Worm (Caenorhabditis elegans) whole organism, L2 larva: ENCODE measurements around the gene dpy-17.

Source experiments
- C34F6.9 ChIP-seq: fragments of 150-350 bp; optimal IDR thresholded peaks from 2 replicates; lab custom pipeline; 2014; ENCODE audit warnings: missing biosample characterization, missing genetic modification characterization
- R02D3.7 ChIP-seq: fragments of 150-350 bp; optimal IDR thresholded peaks from 2 replicates; lab custom pipeline; 2014; ENCODE audit warnings: missing biosample characterization, missing genetic modification characterization
- ZK546.5 ChIP-seq: sonication (generic microtip); optimal IDR thresholded peaks from 2 replicates; lab custom pipeline; 2017; ENCODE audit warnings: missing biosample characterization, missing genetic modification characterization
- aly-2 ChIP-seq: fragments of 150-350 bp; optimal IDR thresholded peaks from 2 replicates; lab custom pipeline; 2014; ENCODE audit warnings: missing biosample characterization, missing genetic modification characterization
- ama-1 ChIP-seq: fragments of 150-350 bp; optimal IDR thresholded peaks from 2 replicates; lab custom pipeline; 2018; ENCODE audit warnings: inconsistent platforms
- blmp-1 ChIP-seq: sonication (generic microtip); optimal IDR thresholded peaks from 2 replicates; lab custom pipeline; 2017; ENCODE audit warnings: missing genetic modification characterization, mild to moderate bottlenecking, missing compliant biosample characterization, antibody characterized with exemption, moderate library complexity; ENCODE audit not compliant: insufficient read depth
- ceh-82 ChIP-seq: fragments of 150-350 bp; optimal IDR thresholded peaks from 2 replicates; lab custom pipeline; 2014; ENCODE audit warnings: missing biosample characterization, missing genetic modification characterization
- elt-1 ChIP-seq: fragments of 150-350 bp; optimal IDR thresholded peaks from 2 replicates; lab custom pipeline; 2014; ENCODE audit warnings: missing biosample characterization, missing genetic modification characterization
- elt-3 ChIP-seq: sonication (generic microtip); optimal IDR thresholded peaks from 2 replicates; lab custom pipeline; 2017; ENCODE audit warnings: missing biosample characterization, missing genetic modification characterization
- fos-1 ChIP-seq: fragments of 150-350 bp; optimal IDR thresholded peaks from 2 replicates; lab custom pipeline; 2014; ENCODE audit warnings: missing biosample characterization, missing genetic modification characterization
- gmeb-1 ChIP-seq: fragments of 150-350 bp; optimal IDR thresholded peaks from 2 replicates; lab custom pipeline; 2014; ENCODE audit warnings: missing biosample characterization, missing genetic modification characterization
- lin-11 ChIP-seq: fragments of 150-350 bp; sonication (generic microtip); optimal IDR thresholded peaks from 2 replicates; lab custom pipeline; 2014; ENCODE audit warnings: missing biosample characterization, missing genetic modification characterization, inconsistent platforms, mixed read lengths
- lin-13 ChIP-seq: fragments of 150-350 bp; optimal IDR thresholded peaks from 2 replicates; lab custom pipeline; 2014; ENCODE audit warnings: missing biosample characterization, missing genetic modification reagents, missing genetic modification characterization
- lin-39 ChIP-seq: fragments of 150-350 bp; optimal IDR thresholded peaks from 2 replicates; lab custom pipeline; 2014; ENCODE audit warnings: missing biosample characterization, missing genetic modification reagents, missing genetic modification characterization
- mbf-1 ChIP-seq: sonication (generic microtip); optimal IDR thresholded peaks from 2 replicates; lab custom pipeline; 2017; ENCODE audit warnings: missing biosample characterization, missing genetic modification characterization
- mdl-1 ChIP-seq, 2 experiments: fragments of 150-350 bp in 1 of 2; sonication (generic microtip) in 1 of 2; optimal IDR thresholded peaks; 2 replicates each; lab custom pipeline; 2017; ENCODE audit warnings: missing biosample characterization in 2 of 2, missing genetic modification characterization in 2 of 2
- nhr-12 ChIP-seq: fragments of 150-350 bp; optimal IDR thresholded peaks from 2 replicates; lab custom pipeline; 2014; ENCODE audit warnings: missing biosample characterization, missing genetic modification characterization
- nhr-21 ChIP-seq: fragments of 150-350 bp; optimal IDR thresholded peaks from 2 replicates; lab custom pipeline; 2014; ENCODE audit warnings: missing biosample characterization, missing genetic modification characterization
- nhr-23 ChIP-seq: fragments of 150-350 bp; optimal IDR thresholded peaks from 2 replicates; lab custom pipeline; 2014; ENCODE audit warnings: missing biosample characterization, missing genetic modification reagents, missing genetic modification characterization
- nhr-25 ChIP-seq: fragments of 150-350 bp; sonication (generic microtip); optimal IDR thresholded peaks from 3 replicates; lab custom pipeline; 2014; ENCODE audit warnings: missing biosample characterization, missing genetic modification characterization
- nhr-6 ChIP-seq: fragments of 150-350 bp; optimal IDR thresholded peaks from 2 replicates; lab custom pipeline; 2014; ENCODE audit warnings: missing biosample characterization, missing genetic modification characterization
- nhr-77 ChIP-seq: fragments of 150-350 bp; optimal IDR thresholded peaks from 2 replicates; lab custom pipeline; 2014; ENCODE audit warnings: missing biosample characterization, missing genetic modification characterization
- peb-1 ChIP-seq: fragments of 150-350 bp; optimal IDR thresholded peaks from 2 replicates; lab custom pipeline; 2014; ENCODE audit warnings: missing biosample characterization, missing genetic modification characterization
- skn-1 ChIP-seq: sonication (generic microtip); optimal IDR thresholded peaks from 2 replicates; lab custom pipeline; 2017; ENCODE audit warnings: missing biosample characterization, missing genetic modification characterization
- sma-3 ChIP-seq: sonication (generic microtip); optimal IDR thresholded peaks from 2 replicates; lab custom pipeline; 2016; ENCODE audit warnings: missing genetic modification reagents, missing genetic modification characterization, missing compliant biosample characterization
- sma-9 ChIP-seq, 2 experiments: fragments of 150-350 bp in 1 of 2; sonication (generic microtip) in 1 of 2; optimal IDR thresholded peaks; 2 replicates each; lab custom pipeline; 2014 to 2016; ENCODE audit warnings: missing genetic modification characterization in 2 of 2, mild to moderate bottlenecking in 1 of 2, missing biosample characterization in 1 of 2, missing compliant biosample characterization in 1 of 2, missing genetic modification reagents in 1 of 2, moderate library complexity in 1 of 2
- unc-39 ChIP-seq: fragments of 150-350 bp; optimal IDR thresholded peaks from 2 replicates; lab custom pipeline; 2014; ENCODE audit warnings: missing biosample characterization, missing genetic modification characterization
- unc-55 ChIP-seq: fragments of 150-350 bp; sonication (generic microtip); optimal IDR thresholded peaks from 3 replicates; lab custom pipeline; 2014; ENCODE audit warnings: missing biosample characterization, missing genetic modification reagents, missing genetic modification characterization
- unc-62 ChIP-seq: fragments of 150-350 bp; optimal IDR thresholded peaks from 2 replicates; lab custom pipeline; 2014; ENCODE audit warnings: missing biosample characterization, missing genetic modification reagents, missing genetic modification characterization
- ztf-1 ChIP-seq: fragments of 200-800 bp; sonication (Bioruptor generic); conservative IDR thresholded peaks from 2 replicates; pipeline ENCODE4 v1.3.6; 2022; ENCODE audit warnings: missing genetic modification characterization, missing compliant biosample characterization
- ztf-11 ChIP-seq: sonication (generic microtip); optimal IDR thresholded peaks from 2 replicates; lab custom pipeline; 2017; ENCODE audit warnings: missing biosample characterization, missing genetic modification characterization
- ztf-4 ChIP-seq: fragments of 150-350 bp; optimal IDR thresholded peaks from 2 replicates; lab custom pipeline; 2014; ENCODE audit warnings: missing biosample characterization, missing genetic modification characterization

Gene dpy-17

DNA sequence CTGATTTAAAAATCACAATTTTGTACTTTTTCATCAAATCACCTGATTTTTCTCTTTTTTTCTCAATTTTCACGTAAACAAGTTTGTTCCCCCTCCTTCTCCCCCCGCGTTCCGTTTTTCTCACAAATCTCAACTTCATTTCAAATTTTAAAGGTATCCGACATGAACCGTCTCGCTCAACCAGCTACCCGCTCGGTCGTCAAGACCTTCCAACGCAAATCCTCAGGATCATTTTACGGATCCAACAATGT, 25.6 kb upstream of the dpy-17 start, which contains the start of gene cox-6A:
Gene cox-6A (plus strand): TSS at position 152 of the 251 bp plus-strand sequence.
- TF ChIP-seq lin-39 (tag; lab: Kevin White, UChicago) (no peak), mbf-1 (no peak), unc-39 (tag; lab: Kevin White, UChicago) (no peak), elt-3 (tag; lab: Kevin White, UChicago) (no peak), C34F6.9 (no peak), ztf-11 (tag; lab: Kevin White, UChicago) (no peak), R02D3.7 (tag; lab: Kevin White, UChicago) (no peak), nhr-6 (tag; lab: Kevin White, UChicago) (no peak), gmeb-1 (tag; lab: Kevin White, UChicago) (no peak), ztf-1 (no peak), skn-1 (tag; lab: Kevin White, UChicago) (no peak), lin-13 (no peak), aly-2 (no peak), nhr-12 (tag; lab: Kevin White, UChicago) (no peak)

DNA sequence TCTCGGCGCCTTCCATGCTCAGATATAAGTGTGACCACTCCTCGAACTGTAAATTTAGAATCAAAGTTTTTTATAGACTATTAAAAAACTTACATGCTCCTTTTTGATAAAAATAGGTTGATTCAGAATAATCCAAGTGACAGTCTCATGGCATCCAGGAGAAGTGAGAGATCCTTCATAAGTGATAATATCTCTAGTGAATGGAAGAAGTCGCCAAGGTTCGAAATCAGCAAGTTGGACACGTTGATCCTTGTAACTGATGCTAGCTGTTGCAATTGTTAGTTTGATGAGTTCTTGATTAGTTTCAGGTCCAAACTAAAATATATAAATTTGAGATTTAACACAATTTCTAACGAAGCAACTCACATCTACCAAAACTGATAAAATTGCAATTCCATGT, 23.8 kb upstream of the dpy-17 start:
- TF ChIP-seq ama-1 (lab: Kevin White, UChicago) (no peak), sma-3 (GFP tag; lab: Kevin White, UChicago) (peak; percentile 24), nhr-12 (tag; lab: Kevin White, UChicago) (no peak), ztf-4 (peak; percentile 31), nhr-21 (tag; lab: Kevin White, UChicago) (peak; percentile 22), R02D3.7 (tag; lab: Kevin White, UChicago) (no peak)

DNA sequence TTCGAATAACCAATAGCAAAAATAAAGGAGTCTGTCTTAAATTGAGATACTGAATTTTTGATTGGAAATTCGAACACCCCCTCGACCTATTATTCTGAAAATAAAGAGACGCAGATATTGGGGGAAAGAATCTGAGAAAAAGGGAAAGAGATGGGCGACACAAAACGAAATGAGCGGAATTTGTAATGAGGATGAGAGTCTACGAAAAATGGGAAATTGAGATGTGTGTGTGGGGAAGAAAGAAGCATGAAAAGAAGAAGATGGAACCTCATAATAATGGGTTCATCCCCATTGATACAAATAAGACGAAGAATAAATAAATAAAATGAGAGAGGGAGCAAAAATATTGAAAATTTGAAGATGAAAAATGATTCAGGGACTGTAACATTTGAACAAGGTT, 21.6 kb upstream of the dpy-17 start, which contains the start of gene cah-1:
Gene cah-1 (minus strand): TSS at position 101 of the 400 bp plus-strand sequence.
- peak; percentile 23 for TF ChIP-seq unc-55 (GFP tag; lab: Kevin White, UChicago)
- TF ChIP-seq elt-3 (tag; lab: Kevin White, UChicago): no peak

DNA sequence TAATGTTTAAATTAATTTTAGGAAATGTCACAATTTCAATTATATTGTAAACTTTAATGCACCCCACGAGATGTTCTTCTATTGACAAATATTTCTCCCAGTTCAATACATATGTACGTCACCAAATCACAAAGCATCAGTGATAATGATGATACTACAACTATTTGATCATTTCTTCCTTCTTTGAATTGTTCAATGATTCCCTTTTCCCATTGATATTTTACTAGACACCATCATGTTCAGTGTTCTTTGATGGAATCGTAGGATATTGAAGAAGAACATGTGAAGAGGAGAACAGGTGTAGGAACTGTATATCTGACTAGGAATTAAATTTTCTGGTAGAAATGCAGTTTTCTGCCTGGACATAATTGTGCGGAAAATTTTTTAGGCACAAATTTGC, 17.6 kb upstream of the dpy-17 start:
- no peak for TF ChIP-seq lin-11 (tag; lab: Kevin White, UChicago)
- TF ChIP-seq ztf-4: no peak
- no peak for TF ChIP-seq mbf-1
- peak; percentile 68 for TF ChIP-seq nhr-21 (tag; lab: Kevin White, UChicago)
- no peak for TF ChIP-seq ceh-82 (tag; lab: Kevin White, UChicago)
- no peak for TF ChIP-seq gmeb-1 (tag; lab: Kevin White, UChicago)
- no peak for TF ChIP-seq unc-39 (tag; lab: Kevin White, UChicago)
- no peak for TF ChIP-seq blmp-1
- no peak for TF ChIP-seq ama-1 (lab: Kevin White, UChicago)
- no peak for TF ChIP-seq ztf-1
- TF ChIP-seq sma-9 (GFP tag; optimal IDR thresholded peaks at IDR 0.05; lab: Kevin White, UChicago): peak; percentile 77
- no peak for TF ChIP-seq sma-9 (tag; optimal IDR thresholded peaks at IDR 0.05; lab: Kevin White, UChicago)
- TF ChIP-seq mdl-1 (tag; optimal IDR thresholded peaks at IDR 0.05; lab: Kevin White, UChicago): no peak
- no peak for TF ChIP-seq peb-1 (tag; lab: Kevin White, UChicago)
- TF ChIP-seq nhr-25 (tag; lab: Kevin White, UChicago): peak; percentile 37
- TF ChIP-seq fos-1 (tag; lab: Kevin White, UChicago): peak; percentile 2
- no peak for TF ChIP-seq R02D3.7 (tag; lab: Kevin White, UChicago)
- no peak for TF ChIP-seq unc-62 (GFP tag; lab: Kevin White, UChicago)
- TF ChIP-seq nhr-23 (tag; lab: Kevin White, UChicago): no peak
- TF ChIP-seq elt-1 (tag; lab: Kevin White, UChicago): no peak
- TF ChIP-seq ZK546.5 (tag; lab: Kevin White, UChicago): no peak

DNA sequence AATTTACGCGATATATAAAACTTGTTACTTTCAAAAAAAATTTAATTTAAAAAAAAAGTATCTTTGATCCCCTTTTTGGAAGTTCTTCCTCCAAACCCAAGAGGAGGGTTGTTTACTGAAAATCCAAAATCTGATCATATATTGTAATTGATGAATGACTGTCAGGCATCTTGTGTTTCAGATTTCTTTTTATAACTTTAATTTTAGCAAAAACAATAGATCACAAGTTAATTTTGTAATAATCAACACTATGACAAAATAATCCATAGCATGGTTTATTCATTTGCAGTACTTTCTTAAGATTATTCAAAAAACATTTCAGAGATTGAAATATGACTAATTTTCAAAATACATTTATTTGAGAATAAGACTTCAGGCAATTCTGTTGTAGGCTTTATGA, 14.8 kb upstream of the dpy-17 start:
- TF ChIP-seq aly-2 (no peak), blmp-1 (no peak), sma-3 (GFP tag; lab: Kevin White, UChicago) (no peak), nhr-12 (tag; lab: Kevin White, UChicago) (no peak), ama-1 (lab: Kevin White, UChicago) (no peak), fos-1 (tag; lab: Kevin White, UChicago) (no peak), ZK546.5 (tag; lab: Kevin White, UChicago) (no peak), ztf-11 (tag; lab: Kevin White, UChicago) (no peak), unc-39 (tag; lab: Kevin White, UChicago) (no peak), ztf-1 (no peak), nhr-77 (tag; lab: Kevin White, UChicago) (no peak), unc-62 (GFP tag; lab: Kevin White, UChicago) (no peak)
